Worm (Caenorhabditis elegans) whole organism, young adult: ENCODE results near the gene ani-2.
A peak's percentile ranks its signal among the peaks of the same experiment; 100 is the strongest.

Experiments
- B0261.1 ChIP-seq: sonication (generic microtip); optimal IDR thresholded peaks from 2 replicates; lab custom pipeline; 2016; ENCODE audit warnings: mild to moderate bottlenecking, missing genetic modification characterization, moderate library complexity, missing compliant biosample characterization
- D2030.7 ChIP-seq: fragments of 200-800 bp; sonication (Bioruptor generic); IDR thresholded peaks from 2 replicates; pipeline ENCODE4 v1.3.6; 2022; ENCODE audit warnings: missing genetic modification reagents, missing genetic modification characterization, missing compliant biosample characterization
- F23B12.7 ChIP-seq: sonication (generic microtip); optimal IDR thresholded peaks from 2 replicates; lab custom pipeline; 2017; ENCODE audit warnings: missing genetic modification characterization, mild to moderate bottlenecking, missing compliant biosample characterization, antibody characterized with exemption, moderate library complexity; ENCODE audit not compliant: insufficient read depth
- F33H1.4 ChIP-seq: fragments of 200-800 bp; sonication (Bioruptor generic); IDR thresholded peaks from 2 replicates; pipeline ENCODE4 v1.3.6; 2022; ENCODE audit warnings: missing genetic modification reagents, missing genetic modification characterization, missing compliant biosample characterization
- F37B4.10 ChIP-seq: fragments of 200-800 bp; sonication (Bioruptor generic); IDR thresholded peaks from 2 replicates; pipeline ENCODE4 v1.3.6; 2022; ENCODE audit warnings: missing genetic modification characterization, missing compliant biosample characterization
- F49E8.2 ChIP-seq: sonication (generic microtip); optimal IDR thresholded peaks from 3 replicates; lab custom pipeline; 2017; ENCODE audit warnings: missing genetic modification characterization, mild to moderate bottlenecking, missing compliant biosample characterization, antibody characterized with exemption, moderate library complexity; ENCODE audit not compliant: insufficient read depth
- Y53F4B.3 ChIP-seq: fragments of 200-800 bp; sonication (Bioruptor generic); IDR thresholded peaks from 2 replicates; pipeline ENCODE4 v1.3.6; 2022; ENCODE audit warnings: missing genetic modification reagents, missing genetic modification characterization, missing compliant biosample characterization
- aptf-2 ChIP-seq: fragments of 200-800 bp; sonication (Bioruptor generic); conservative IDR thresholded peaks from 2 replicates; pipeline ENCODE4 v1.3.6; 2022; ENCODE audit warnings: missing genetic modification reagents, missing genetic modification characterization, missing compliant biosample characterization
- athp-1 ChIP-seq: sonication (generic microtip); optimal IDR thresholded peaks from 2 replicates; lab custom pipeline; 2017; ENCODE audit warnings: mild to moderate bottlenecking, missing genetic modification characterization, missing compliant biosample characterization
- cebp-1 ChIP-seq, 2 experiments: fragments of 200-800 bp in 1 of 2; sonication (Bioruptor generic) in 1 of 2; sonication (generic microtip) in 1 of 2; IDR thresholded peaks in 1 of 2; optimal IDR thresholded peaks in 1 of 2; 2 replicates each; pipeline versions ENCODE4 v1.3.6 to Lab custom; 2017 to 2022; ENCODE audit warnings: missing compliant biosample characterization in 2 of 2, missing genetic modification characterization in 2 of 2, mild to moderate bottlenecking in 1 of 2, missing genetic modification reagents in 1 of 2, moderate library complexity in 1 of 2
- ceh-27 ChIP-seq: fragments of 200-800 bp; sonication (Bioruptor generic); optimal IDR thresholded peaks from 2 replicates; lab custom pipeline; 2018; ENCODE audit warnings: mild to moderate bottlenecking, missing genetic modification characterization, moderate library complexity, missing compliant biosample characterization
- ceh-58 ChIP-seq: fragments of 200-800 bp; sonication (Bioruptor generic); IDR thresholded peaks from 2 replicates; pipeline ENCODE4 v1.3.6; 2022; ENCODE audit warnings: missing genetic modification characterization, missing compliant biosample characterization
- ceh-91 ChIP-seq: fragments of 200-800 bp; sonication (Bioruptor generic); IDR thresholded peaks from 2 replicates; pipeline ENCODE4 v1.3.6; 2022; ENCODE audit warnings: missing genetic modification reagents, missing genetic modification characterization, missing compliant biosample characterization
- chd-7 ChIP-seq: sonication (generic microtip); optimal IDR thresholded peaks from 2 replicates; lab custom pipeline; 2016; ENCODE audit warnings: mild to moderate bottlenecking, missing genetic modification characterization, moderate library complexity, missing compliant biosample characterization
- die-1 ChIP-seq: sonication (generic microtip); optimal IDR thresholded peaks from 2 replicates; lab custom pipeline; 2016; ENCODE audit warnings: missing genotype, mild to moderate bottlenecking, missing genetic modification characterization, missing compliant biosample characterization
- dox-1 ChIP-seq: fragments of 200-800 bp; sonication (Bioruptor generic); IDR thresholded peaks from 2 replicates; pipeline ENCODE4 v1.3.6; 2022; ENCODE audit warnings: missing genetic modification reagents, missing genetic modification characterization, missing compliant biosample characterization
- dpl-1 ChIP-seq: fragments of 150-350 bp; optimal IDR thresholded peaks from 2 replicates; lab custom pipeline; 2014; ENCODE audit warnings: missing biosample characterization, missing genetic modification reagents, missing genetic modification characterization
- efl-1 ChIP-seq: fragments of 150-350 bp; optimal IDR thresholded peaks from 2 replicates; lab custom pipeline; 2014; ENCODE audit warnings: missing biosample characterization, missing genetic modification reagents, missing genetic modification characterization
- egl-18 ChIP-seq: fragments of 200-800 bp; sonication (Bioruptor generic); IDR thresholded peaks from 2 replicates; pipeline ENCODE4 v1.3.6; 2022; ENCODE audit warnings: missing genetic modification reagents, missing genetic modification characterization, missing compliant biosample characterization
- hsf-1 ChIP-seq: fragments of 200-800 bp; sonication (Bioruptor generic); IDR thresholded peaks from 2 replicates; pipeline ENCODE4 v1.3.6; 2022; ENCODE audit warnings: missing genetic modification reagents, missing genetic modification characterization, missing compliant biosample characterization
- lag-1 ChIP-seq: fragments of 200-800 bp; sonication (Bioruptor generic); IDR thresholded peaks from 2 replicates; pipeline ENCODE4 v1.3.6; 2022; ENCODE audit warnings: missing genetic modification reagents, missing genetic modification characterization, missing compliant biosample characterization
- let-607 ChIP-seq, 2 experiments: fragments of 200-800 bp in 1 of 2; sonication (Bioruptor generic) in 1 of 2; sonication (generic microtip) in 1 of 2; optimal IDR thresholded peaks; 2 replicates each; lab custom pipeline; 2016 to 2018; ENCODE audit warnings: mild to moderate bottlenecking in 2 of 2, missing compliant biosample characterization in 2 of 2, missing genetic modification characterization in 2 of 2, moderate library complexity in 2 of 2, missing genotype in 1 of 2
- lin-26 ChIP-seq: fragments of 200-800 bp; sonication (Bioruptor generic); IDR thresholded peaks from 2 replicates; pipeline ENCODE4 v1.3.6; 2022; ENCODE audit warnings: missing genetic modification reagents, missing genetic modification characterization, missing compliant biosample characterization
- lin-35 ChIP-seq, 3 experiments: fragments of 150-350 bp in 2 of 3; sonication (generic microtip) in 1 of 3; optimal IDR thresholded peaks; 2 replicates each; lab custom pipeline; 2014 to 2018; ENCODE audit warnings: missing biosample characterization in 3 of 3, missing genetic modification characterization in 3 of 3, missing genetic modification reagents in 3 of 3
- lin-54 ChIP-seq: fragments of 200-800 bp; sonication (Bioruptor generic); optimal IDR thresholded peaks from 2 replicates; lab custom pipeline; 2018; ENCODE audit warnings: mild to moderate bottlenecking, missing genetic modification characterization, missing compliant biosample characterization
- lsl-1 ChIP-seq: fragments of 200-800 bp; sonication (Bioruptor generic); optimal IDR thresholded peaks from 2 replicates; lab custom pipeline; 2018; ENCODE audit warnings: mild to moderate bottlenecking, missing genetic modification characterization, moderate library complexity, missing compliant biosample characterization
- madf-3 ChIP-seq: fragments of 200-800 bp; sonication (Bioruptor generic); IDR thresholded peaks from 2 replicates; pipeline ENCODE4 v1.3.6; 2022; ENCODE audit warnings: missing genetic modification reagents, missing genetic modification characterization, missing compliant biosample characterization
- madf-6 ChIP-seq: fragments of 200-800 bp; sonication (Bioruptor generic); IDR thresholded peaks from 2 replicates; pipeline ENCODE4 v1.3.6; 2022; ENCODE audit warnings: missing genetic modification reagents, missing genetic modification characterization, missing compliant biosample characterization
- mcd-1 ChIP-seq: fragments of 200-800 bp; sonication (Bioruptor generic); IDR thresholded peaks from 2 replicates; pipeline ENCODE4 v1.3.6; 2022; ENCODE audit warnings: missing genetic modification reagents, missing genetic modification characterization, missing compliant biosample characterization
- nhr-27 ChIP-seq: fragments of 200-800 bp; sonication (Bioruptor generic); optimal IDR thresholded peaks from 2 replicates; lab custom pipeline; 2018; ENCODE audit warnings: mild to moderate bottlenecking, missing genetic modification characterization, moderate library complexity, missing compliant biosample characterization
- nhr-80 ChIP-seq: sonication (generic microtip); optimal IDR thresholded peaks from 2 replicates; lab custom pipeline; 2016; ENCODE audit warnings: missing genetic modification characterization, missing compliant biosample characterization
- pbrm-1 ChIP-seq: fragments of 200-800 bp; sonication (Bioruptor generic); IDR thresholded peaks from 2 replicates; pipeline ENCODE4 v1.3.6; 2022; ENCODE audit warnings: missing genetic modification reagents, missing genetic modification characterization, missing compliant biosample characterization
- pha-4 ChIP-seq: fragments of 150-350 bp; sonication (generic microtip); optimal IDR thresholded peaks from 2 replicates; lab custom pipeline; 2014; ENCODE audit warnings: missing biosample characterization, missing genetic modification reagents, missing genetic modification characterization
- rpc-1 ChIP-seq, 2 experiments: fragments of 150-350 bp in 1 of 2; sonication (generic microtip) in 1 of 2; optimal IDR thresholded peaks; 2 replicates each; lab custom pipeline; 2014 to 2018; ENCODE audit warnings: missing biosample characterization in 1 of 2, missing genetic modification characterization in 1 of 2, missing genetic modification reagents in 1 of 2, missing genotype in 1 of 2
- snpc-1.3 ChIP-seq: sonication (generic microtip); optimal IDR thresholded peaks from 2 replicates; lab custom pipeline; 2017; ENCODE audit warnings: missing genetic modification characterization, mild to moderate bottlenecking, missing compliant biosample characterization, antibody characterized with exemption, moderate library complexity, missing genotype, missing genetic modification reagents; ENCODE audit not compliant: insufficient read depth
- snpc-3.4 ChIP-seq: sonication (generic microtip); optimal IDR thresholded peaks from 2 replicates; lab custom pipeline; 2017; ENCODE audit warnings: missing genetic modification characterization, mild to moderate bottlenecking, missing compliant biosample characterization, antibody characterized with exemption, moderate library complexity, missing genotype, missing genetic modification reagents
- tbp1 ChIP-seq: fragments of 200-800 bp; sonication (Bioruptor generic); optimal IDR thresholded peaks from 2 replicates; lab custom pipeline; 2018; ENCODE audit warnings: mild to moderate bottlenecking, missing genetic modification characterization, missing compliant biosample characterization
- tlf-1 ChIP-seq: fragments of 200-800 bp; sonication (Bioruptor generic); optimal IDR thresholded peaks from 2 replicates; lab custom pipeline; 2018; ENCODE audit warnings: mild to moderate bottlenecking, missing genetic modification characterization, missing compliant biosample characterization
- zfh-2 ChIP-seq: fragments of 200-800 bp; sonication (Bioruptor generic); conservative IDR thresholded peaks from 2 replicates; pipeline ENCODE4 v1.3.6; 2022; ENCODE audit warnings: missing genetic modification reagents, missing genetic modification characterization, missing compliant biosample characterization
- ztf-18 ChIP-seq: sonication (generic microtip); optimal IDR thresholded peaks from 2 replicates; lab custom pipeline; 2016; ENCODE audit warnings: missing genotype, mild to moderate bottlenecking, missing genetic modification characterization, missing compliant biosample characterization

Gene ani-2

DNA sequence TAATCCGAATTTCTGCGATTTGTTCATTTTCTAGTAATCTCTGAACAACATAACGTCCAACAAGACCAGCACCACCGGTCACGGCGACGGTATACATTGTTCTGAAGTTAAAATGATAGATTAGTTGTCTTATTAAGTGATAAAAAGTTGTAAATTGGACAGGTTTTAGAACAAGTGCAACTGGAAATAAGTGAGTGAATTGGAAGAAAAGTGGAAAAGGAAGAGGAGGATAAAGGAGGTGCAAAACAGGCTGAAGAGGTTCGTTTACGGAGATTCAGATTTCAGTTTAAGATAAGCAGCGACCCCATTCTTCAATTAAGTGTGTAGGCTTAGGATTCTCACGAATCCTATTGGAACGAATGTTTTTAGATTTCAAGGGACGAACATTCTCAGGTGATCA lies 6.3 kb downstream of the ani-2 start, which contains the start of gene C32D5.12:
Gene C32D5.12, minus strand, starts transcription at position 101 of the 400 bp plus-strand sequence.
- TF ChIP-seq lin-26 (GFP tag; lab: Robert Waterston, UW) (no peak), pha-4 (tag; lab: Kevin White, UChicago) (no peak)

ce11 chrII:6358232-6358631 lies 6.9 kb downstream of the ani-2 start:
- TF ChIP-seq snpc-3.4 (tag; lab: Kevin White, UChicago) = peak; percentile 37
- no peak for TF ChIP-seq aptf-2
- no peak for TF ChIP-seq egl-18
- TF ChIP-seq lin-54 (GFP tag; lab: Kevin White, UChicago) = peak; percentile 37
- peak; percentile 54 for TF ChIP-seq F23B12.7 (tag; lab: Kevin White, UChicago)
- peak; percentile 28 for TF ChIP-seq snpc-1.3 (tag; lab: Kevin White, UChicago)
- peak; percentile 35 for TF ChIP-seq F49E8.2 (tag; lab: Kevin White, UChicago)
- TF ChIP-seq die-1 (tag; lab: Kevin White, UChicago) = peak; percentile 25
- peak; percentile 49; the same call in 1 of the 2 replicates for TF ChIP-seq madf-6 (GFP tag; lab: Robert Waterston, UW)
- TF ChIP-seq chd-7 (tag; lab: Kevin White, UChicago) = no peak
- peak; percentile 83 for TF ChIP-seq tbp1 (GFP tag; lab: Kevin White, UChicago)
- 0 out of 2 replicates have a peak, but pooled peaks have one; percentile 30 for TF ChIP-seq hsf-1
- TF ChIP-seq B0261.1 = peak; percentile 52
- peak; percentile 50 for TF ChIP-seq athp-1 (tag; lab: Kevin White, UChicago)
- TF ChIP-seq rpc-1 (optimal IDR thresholded peaks at IDR 0.05; lab: Kevin White, UChicago) = peak; percentile 56
- TF ChIP-seq rpc-1 (tag; optimal IDR thresholded peaks at IDR 0.05; lab: Kevin White, UChicago) = peak; percentile 78
- TF ChIP-seq nhr-27 = no peak
- TF ChIP-seq lin-26 (GFP tag; lab: Robert Waterston, UW) = peak; percentile 66
- 0 out of 2 replicates have a peak, but pooled peaks have one; percentile 93 for TF ChIP-seq ceh-58 (GFP tag; lab: Robert Waterston, UW)
- TF ChIP-seq ceh-27 (GFP tag; lab: Kevin White, UChicago) = no peak

DNA sequence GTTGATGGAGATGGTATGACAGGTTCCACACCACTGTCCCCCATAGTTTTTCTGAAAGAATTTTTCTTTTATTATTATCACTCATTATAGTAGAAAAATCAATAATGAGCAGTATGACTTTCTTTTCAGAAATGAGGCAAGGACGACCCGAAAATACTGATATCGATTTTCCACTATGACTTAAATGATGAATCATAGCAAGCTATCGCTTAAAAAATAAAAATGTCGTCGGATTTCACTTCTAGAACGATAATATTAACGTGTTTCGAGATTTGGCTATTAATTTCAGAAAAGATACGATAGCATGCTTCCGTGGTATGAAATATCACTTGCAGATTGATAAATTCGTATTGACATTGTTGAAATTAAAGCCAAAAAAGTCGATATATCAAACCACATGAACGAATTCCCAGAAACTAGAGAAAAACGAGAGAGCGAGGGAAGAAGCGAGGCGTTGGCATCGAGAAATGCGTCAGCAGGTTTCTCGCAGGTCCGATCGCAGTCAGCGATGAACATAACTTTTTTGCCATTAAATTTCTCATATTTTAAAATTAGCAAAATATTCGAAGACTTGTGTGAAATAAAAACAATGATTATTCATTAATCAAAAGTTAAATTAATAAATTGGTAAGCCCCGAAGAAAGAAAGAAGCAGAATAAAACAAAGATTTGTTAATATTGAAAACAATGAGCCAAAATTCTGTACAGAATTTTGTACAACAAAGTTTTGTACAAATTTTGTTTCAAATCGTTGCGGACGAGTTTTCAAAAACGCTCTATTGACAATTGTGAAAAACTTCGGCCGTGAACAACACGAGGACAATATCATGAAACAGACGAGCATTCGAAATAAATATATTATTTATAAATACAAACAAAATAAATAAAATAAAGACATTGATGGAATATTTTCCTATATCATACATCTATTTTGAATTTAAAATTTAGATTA lies 9.5 kb downstream of the ani-2 start, which contains the start of gene C32D5.11:
Gene C32D5.11, minus strand, starts transcription at position 51 of the 951 bp plus-strand sequence.
- TF ChIP-seq F37B4.10 (GFP tag; lab: Robert Waterston, UW) (no peak), ztf-18 (tag; lab: Kevin White, UChicago) (peak; percentile 92), F23B12.7 (tag; lab: Kevin White, UChicago) (peak; percentile 70), tbp1 (GFP tag; lab: Kevin White, UChicago) (peak; percentile 16), madf-3 (no peak), efl-1 (GFP tag; lab: Kevin White, UChicago) (peak; percentile 22), lin-35 (GFP tag; optimal IDR thresholded peaks at IDR 0.05; lab: Kevin White, UChicago) (peak in 1 of 3 experiments; percentile 72), D2030.7 (GFP tag; lab: Robert Waterston, UW) (0 out of 2 replicates have a peak, but pooled peaks have one; percentile 31), let-607 (tag; optimal IDR thresholded peaks at IDR 0.05; lab: Kevin White, UChicago) (peak in 1 of 2 experiments; percentile 49), cebp-1 (GFP tag; IDR thresholded peaks at IDR 0.05; lab: Robert Waterston, UW) (no peak), cebp-1 (tag; optimal IDR thresholded peaks at IDR 0.05; lab: Kevin White, UChicago) (peak; percentile 65), lsl-1 (GFP tag; lab: Kevin White, UChicago) (peak; percentile 53), dpl-1 (peak; percentile 22), Y53F4B.3 (GFP tag; lab: Robert Waterston, UW) (no peak), dox-1 (GFP tag; lab: Robert Waterston, UW) (peak; percentile 65), mcd-1 (GFP tag; lab: Robert Waterston, UW) (peak; percentile 66), F33H1.4 (GFP tag; lab: Robert Waterston, UW) (peak; percentile 42; the same call in 1 of the 2 replicates), tlf-1 (GFP tag; lab: Kevin White, UChicago) (peak; percentile 7), nhr-80 (peak; percentile 40), pbrm-1 (peak; percentile 35; the same call in 1 of the 2 replicates), lag-1 (no peak), zfh-2 (peak; percentile 41; the same call in 1 of the 2 replicates), ceh-91 (0 out of 2 replicates have a peak, but pooled peaks have one; percentile 13)
